Fruit fly (Drosophila melanogaster): ENCODE results near the gene CG17272.

The CG17272 gene

DNA sequence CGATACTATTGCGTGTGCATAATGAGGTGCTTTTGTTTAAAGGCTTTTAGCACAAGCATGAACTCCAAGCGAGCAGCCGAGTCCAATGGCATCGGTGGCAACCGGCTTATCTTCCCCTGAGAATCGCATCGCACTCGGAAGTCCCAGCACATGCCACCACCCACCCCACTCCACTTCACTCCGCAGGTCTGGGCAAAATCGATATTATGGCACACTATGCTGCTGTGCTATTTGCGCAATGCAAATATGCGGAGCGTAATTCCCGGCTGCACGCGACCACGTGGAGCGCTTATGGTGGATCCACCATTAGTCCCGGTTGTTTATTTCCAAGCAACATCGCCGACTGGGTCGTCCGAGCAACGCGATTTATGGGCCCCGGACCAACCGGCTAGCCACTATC, 5.8 kb downstream of the CG17272 start (continued):
- TF ChIP-seq Trl (optimal IDR thresholded peaks at IDR 0.05) = no peak
- no peak for TF ChIP-seq Trl (GFP tag; optimal IDR thresholded peaks at IDR 0.05)
- TF ChIP-seq Gsc (GFP tag; IDR thresholded peaks at IDR 0.05) = no peak
- no peak for TF ChIP-seq CG9609 (GFP tag; optimal IDR thresholded peaks at IDR 0.05)
- TF ChIP-seq pb (GFP tag; optimal IDR thresholded peaks at IDR 0.05) = no peak
- TF ChIP-seq Med (GFP tag) = peak; percentile 57
- TF ChIP-seq CG5953 (GFP tag; IDR thresholded peaks at IDR 0.05) = no peak
- no peak for TF ChIP-seq Optix (GFP tag; IDR thresholded peaks at IDR 0.05)
- 0 out of 3 replicates have a peak, but pooled peaks have one; percentile 7 for TF ChIP-seq CG6791 (GFP tag; IDR thresholded peaks at IDR 0.05; ENCODE audit: partially characterized antibody)
- no peak for TF ChIP-seq lov (optimal IDR thresholded peaks at IDR 0.05)
- TF ChIP-seq lov (GFP tag; IDR thresholded peaks at IDR 0.05) = 0 out of 3 replicates have a peak, but pooled peaks have one; percentile 14
- TF ChIP-seq BtbVII (GFP tag; optimal IDR thresholded peaks at IDR 0.05) = no peak
- TF ChIP-seq ttk (GFP tag; IDR thresholded peaks at IDR 0.05) = no peak
- TF ChIP-seq chinmo (GFP tag; IDR thresholded peaks at IDR 0.05; ENCODE audit: partially characterized antibody) = 0 out of 4 replicates have a peak, but pooled peaks have one; percentile 56
- no peak for TF ChIP-seq Dfd (GFP tag; optimal IDR thresholded peaks at IDR 0.05)
- no peak for TF ChIP-seq Asciz (GFP tag; optimal IDR thresholded peaks at IDR 0.05)
- no peak for TF ChIP-seq CG13424 (tag; optimal IDR thresholded peaks at IDR 0.05)
- no peak for TF ChIP-seq ERR (GFP tag; optimal IDR thresholded peaks at IDR 0.05)
- no peak for TF ChIP-seq CG31388 (GFP tag; optimal IDR thresholded peaks at IDR 0.05)
- TF ChIP-seq MBD-R2 (GFP tag; IDR thresholded peaks at IDR 0.05) = peak; percentile 53
- no peak for TF ChIP-seq CG15073 (GFP tag; optimal IDR thresholded peaks at IDR 0.05)
- no peak for TF ChIP-seq Lim3 (GFP tag; IDR thresholded peaks at IDR 0.05)
- TF ChIP-seq CrebB (tag; optimal IDR thresholded peaks at IDR 0.05) = no peak
- no peak for TF ChIP-seq nom (GFP tag; optimal IDR thresholded peaks at IDR 0.05)
- TF ChIP-seq CG17829 (tag; optimal IDR thresholded peaks at IDR 0.05) = no peak
- no peak for TF ChIP-seq zfh1 (GFP tag; IDR thresholded peaks at IDR 0.05)

DNA sequence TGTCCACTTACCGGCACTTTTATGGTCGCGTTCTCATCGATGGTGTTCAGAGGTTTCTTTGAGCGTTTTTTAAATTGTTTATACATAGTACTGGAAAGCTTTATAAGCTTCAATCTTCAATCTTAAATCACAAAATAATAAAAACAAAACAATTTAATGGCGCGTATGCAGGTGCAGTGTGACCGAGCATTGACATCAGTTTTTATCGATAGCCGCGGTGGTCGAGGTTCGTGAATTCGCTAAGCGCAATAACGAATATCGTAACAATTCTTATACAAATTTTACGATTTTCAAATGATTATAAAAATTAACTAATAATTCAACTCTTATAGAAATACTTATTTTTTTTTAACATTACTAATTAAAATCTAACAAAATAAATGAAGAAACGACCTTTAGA, 8.0 kb downstream of the CG17272 start, which contains the start of gene Fancd2:
TSS of gene Fancd2 (minus strand) at position 183 of the 400 bp plus-strand sequence.
- TF ChIP-seq Ptx1 (GFP tag; IDR thresholded peaks at IDR 0.05) (no peak), pho (GFP tag; optimal IDR thresholded peaks at IDR 0.05) (no peak), hbn (GFP tag; IDR thresholded peaks at IDR 0.05; ENCODE audit: partially characterized antibody) (peak; percentile 48; the same call in 1 of the 2 replicates), MESR4 (GFP tag; optimal IDR thresholded peaks at IDR 0.05) (no peak), Side (GFP tag; optimal IDR thresholded peaks at IDR 0.05) (no peak), sob (GFP tag; IDR thresholded peaks at IDR 0.05) (no peak), odd (GFP tag; optimal IDR thresholded peaks at IDR 0.05) (no peak), CG15601 (tag; optimal IDR thresholded peaks at IDR 0.05) (no peak), CG13287 (GFP tag; IDR thresholded peaks at IDR 0.05; ENCODE audit: partially characterized antibody) (peak; percentile 79), E2f2 (GFP tag; IDR thresholded peaks at IDR 0.05) (peak; percentile 92), gfzf (GFP tag; optimal IDR thresholded peaks at IDR 0.05) (peak; percentile 60), Myb (GFP tag; optimal IDR thresholded peaks at IDR 0.05) (no peak), hb (GFP tag; IDR thresholded peaks at IDR 0.05; ENCODE audit: partially characterized antibody) (no peak), Dip2 (GFP tag; IDR thresholded peaks at IDR 0.05) (no peak), croc (GFP tag; conservative IDR thresholded peaks at IDR 0.05) (no peak), ERR (GFP tag; optimal IDR thresholded peaks at IDR 0.05) (no peak), salm (tag; optimal IDR thresholded peaks at IDR 0.05) (no peak), fd3F (GFP tag; optimal IDR thresholded peaks at IDR 0.05) (no peak), org-1 (GFP tag; optimal IDR thresholded peaks at IDR 0.05) (no peak), CG34224 (GFP tag; IDR thresholded peaks at IDR 0.05; ENCODE audit: partially characterized antibody) (peak; percentile 68), CG34376 (GFP tag; optimal IDR thresholded peaks at IDR 0.05) (no peak), PHDP (tag; optimal IDR thresholded peaks at IDR 0.05) (no peak), MBD-R2 (GFP tag; IDR thresholded peaks at IDR 0.05) (peak; percentile 66; the same call in 1 of the 2 replicates), mam (GFP tag; optimal IDR thresholded peaks at IDR 0.05) (no peak), CG3407 (GFP tag; optimal IDR thresholded peaks at IDR 0.05) (no peak), cwo (GFP tag; optimal IDR thresholded peaks at IDR 0.05) (no peak), Dp (GFP tag; optimal IDR thresholded peaks at IDR 0.05) (peak; percentile 89), CG12659 (GFP tag; optimal IDR thresholded peaks at IDR 0.05) (no peak)
